Worm (Caenorhabditis elegans) whole organism, mixed stage, embryonic: Measurements from ENCODE around the gene C15H9.9.

Source experiments
- lin-13 ChIP-seq: fragments of 150-350 bp; optimal IDR thresholded peaks from 2 replicates; lab custom pipeline; 2014; ENCODE audit warnings: missing biosample characterization, missing genetic modification characterization
- mls-2 ChIP-seq: sonication (generic microtip); optimal IDR thresholded peaks from 2 replicates; lab custom pipeline; 2016; ENCODE audit warnings: mild to moderate bottlenecking, missing genetic modification characterization, moderate library complexity, missing compliant biosample characterization
- ztf-11 ChIP-seq: fragments of 150-350 bp; optimal IDR thresholded peaks from 2 replicates; lab custom pipeline; 2014; ENCODE audit warnings: missing biosample characterization, missing genetic modification characterization

- TF ChIP-seq lin-13 (tag; lab: Kevin White, UChicago) (no peak), ztf-11 (no peak), mls-2 (tag; lab: Kevin White, UChicago) (no peak)
Observed at ce11 chrX:6160427-6160826, 32.4 kb upstream of the C15H9.9 start, which contains the start of gene odd-2.
